Worm (Caenorhabditis elegans): ENCODE data around the gene vha-3.

Gene vha-3

DNA sequence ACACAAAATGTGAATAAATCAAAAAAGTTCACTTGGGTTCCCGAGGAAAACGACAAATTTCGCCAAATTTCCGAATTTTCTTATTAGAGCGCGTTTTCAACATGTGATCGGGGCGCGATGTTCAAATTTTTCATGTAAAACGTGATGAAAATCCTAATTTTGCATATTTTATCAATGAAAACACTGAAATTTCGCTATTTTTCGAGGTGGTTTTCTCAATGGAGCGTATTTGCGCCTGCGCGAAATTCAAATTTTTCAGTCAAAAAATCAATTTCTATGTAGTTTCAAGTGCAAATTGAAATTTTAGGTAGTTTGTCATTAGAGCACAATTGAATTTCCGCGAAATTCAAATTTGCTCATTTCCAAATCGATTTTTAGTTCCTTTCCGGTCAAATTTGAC, 8.4 kb downstream of the vha-3 start:
- TF ChIP-seq tbx-37 (GFP tag; conservative IDR thresholded peaks at IDR 0.05) (no peak), ama-1 (optimal IDR thresholded peaks at IDR 0.05) (no peak), scrt-1 (GFP tag; IDR thresholded peaks at IDR 0.05) (no peak), hmg-4 (GFP tag; optimal IDR thresholded peaks at IDR 0.05) (no peak), F13C5.2 (tag; optimal IDR thresholded peaks at IDR 0.05) (no peak), sea-1 (GFP tag; conservative IDR thresholded peaks at IDR 0.05) (no peak), ets-7 (tag; optimal IDR thresholded peaks at IDR 0.05) (no peak), aly-1 (tag; optimal IDR thresholded peaks at IDR 0.05) (no peak), tra-4 (tag; optimal IDR thresholded peaks at IDR 0.05) (no peak), pes-1 (GFP tag; IDR thresholded peaks at IDR 0.05) (no peak), hnd-1 (tag; optimal IDR thresholded peaks at IDR 0.05) (no peak), ceh-13 (GFP tag; optimal IDR thresholded peaks at IDR 0.05) (no peak)

DNA sequence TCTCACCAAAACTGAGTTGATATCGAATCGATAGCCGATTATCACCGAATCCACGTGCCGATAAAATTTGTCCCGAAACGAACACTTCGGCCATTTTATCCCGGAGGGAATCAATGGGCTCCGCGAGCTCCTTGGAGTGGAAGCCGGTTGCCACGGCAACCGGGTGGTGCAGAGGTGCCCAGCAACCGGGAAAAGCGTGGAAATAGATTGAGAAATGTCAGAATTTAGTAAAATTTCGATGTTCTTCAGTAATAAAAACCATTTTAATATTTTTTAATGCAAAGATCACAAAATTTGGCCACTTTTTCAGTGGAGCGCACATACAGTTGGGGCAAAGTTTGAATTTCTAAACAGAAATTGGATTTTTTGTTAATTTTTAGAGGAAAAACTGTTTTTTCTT, 9.3 kb downstream of the vha-3 start, which contains the start of gene mksr-2:
TSS of gene mksr-2 (minus strand) at position 101 of the 400 bp plus-strand sequence.
- TF ChIP-seq hmg-4 (GFP tag; optimal IDR thresholded peaks at IDR 0.05) (no peak), tbx-37 (GFP tag; conservative IDR thresholded peaks at IDR 0.05) (no peak), hmbx-1 (tag; optimal IDR thresholded peaks at IDR 0.05) (no peak), pes-1 (GFP tag; IDR thresholded peaks at IDR 0.05) (no peak), ceh-36 (tag; optimal IDR thresholded peaks at IDR 0.05) (no peak), sea-1 (GFP tag; conservative IDR thresholded peaks at IDR 0.05) (no peak), tbx-11 (GFP tag; IDR thresholded peaks at IDR 0.05) (no peak), aly-1 (tag; optimal IDR thresholded peaks at IDR 0.05) (no peak)

DNA sequence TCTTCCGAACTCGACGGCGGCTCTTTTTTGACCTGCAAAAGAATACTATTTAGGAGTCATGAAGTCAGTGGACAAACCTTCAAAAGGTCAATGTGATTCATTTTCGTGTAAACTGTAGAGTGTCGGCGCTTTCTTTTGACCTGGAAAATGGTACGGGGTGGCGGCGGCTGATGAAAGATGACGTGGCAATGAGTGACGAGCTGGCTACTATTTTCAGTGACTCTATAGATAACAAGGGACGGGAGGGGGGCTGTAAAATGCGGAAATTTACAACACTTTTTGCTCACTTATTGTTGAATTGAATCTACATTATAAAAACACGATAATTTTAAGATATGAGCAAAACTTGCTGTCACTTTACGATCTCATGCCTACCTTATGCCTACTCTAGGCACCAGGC, 15.6 kb downstream of the vha-3 start, which contains the start of gene lin-1:
TSS of gene lin-1 (minus strand) at position 101 of the 400 bp plus-strand sequence.
- TF ChIP-seq B0310.2 (tag; optimal IDR thresholded peaks at IDR 0.05) = no peak
- no peak for TF ChIP-seq ets-7 (tag; optimal IDR thresholded peaks at IDR 0.05)

DNA sequence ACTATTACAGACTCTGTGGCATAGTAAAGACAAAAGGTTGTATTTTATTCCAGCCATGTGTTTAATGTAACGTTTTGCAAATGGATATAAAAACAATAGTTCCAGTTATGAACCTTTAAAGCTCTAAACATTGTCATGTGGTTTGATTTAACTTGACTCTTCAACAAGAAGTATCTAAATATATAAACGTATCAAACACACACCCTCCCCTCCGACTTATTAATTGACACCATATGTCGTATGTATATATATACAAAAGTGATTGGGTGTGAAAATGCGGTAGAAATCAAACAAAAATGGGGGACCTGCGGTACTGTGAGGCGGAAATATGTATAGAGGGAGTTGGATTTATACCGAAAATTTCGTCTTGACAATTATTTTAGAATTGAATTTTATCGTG, 17.4 kb downstream of the vha-3 start:
- no peak for TF ChIP-seq aly-1 (tag; optimal IDR thresholded peaks at IDR 0.05)
- no peak for TF ChIP-seq ets-7 (tag; optimal IDR thresholded peaks at IDR 0.05)
- no peak for TF ChIP-seq pes-1 (GFP tag; IDR thresholded peaks at IDR 0.05)
- no peak for TF ChIP-seq B0310.2 (tag; optimal IDR thresholded peaks at IDR 0.05)
- no peak for TF ChIP-seq flt-1 (GFP tag; IDR thresholded peaks at IDR 0.05)
- no peak for TF ChIP-seq tra-4 (tag; optimal IDR thresholded peaks at IDR 0.05)
- TF ChIP-seq hmbx-1 (tag; optimal IDR thresholded peaks at IDR 0.05) = no peak
- no peak for TF ChIP-seq ceh-13 (GFP tag; optimal IDR thresholded peaks at IDR 0.05)
- no peak for TF ChIP-seq sea-1 (GFP tag; conservative IDR thresholded peaks at IDR 0.05)
- no peak for TF ChIP-seq tbx-11 (GFP tag; IDR thresholded peaks at IDR 0.05)
- no peak for TF ChIP-seq hnd-1 (tag; optimal IDR thresholded peaks at IDR 0.05)
- TF ChIP-seq ceh-36 (tag; optimal IDR thresholded peaks at IDR 0.05) = no peak
- no peak for TF ChIP-seq tbx-37 (GFP tag; conservative IDR thresholded peaks at IDR 0.05)
- TF ChIP-seq ama-1 (optimal IDR thresholded peaks at IDR 0.05) = no peak
- TF ChIP-seq hmg-4 (GFP tag; optimal IDR thresholded peaks at IDR 0.05) = no peak
- no peak for TF ChIP-seq scrt-1 (GFP tag; IDR thresholded peaks at IDR 0.05)
- TF ChIP-seq F13C5.2 (tag; optimal IDR thresholded peaks at IDR 0.05) = no peak

DNA sequence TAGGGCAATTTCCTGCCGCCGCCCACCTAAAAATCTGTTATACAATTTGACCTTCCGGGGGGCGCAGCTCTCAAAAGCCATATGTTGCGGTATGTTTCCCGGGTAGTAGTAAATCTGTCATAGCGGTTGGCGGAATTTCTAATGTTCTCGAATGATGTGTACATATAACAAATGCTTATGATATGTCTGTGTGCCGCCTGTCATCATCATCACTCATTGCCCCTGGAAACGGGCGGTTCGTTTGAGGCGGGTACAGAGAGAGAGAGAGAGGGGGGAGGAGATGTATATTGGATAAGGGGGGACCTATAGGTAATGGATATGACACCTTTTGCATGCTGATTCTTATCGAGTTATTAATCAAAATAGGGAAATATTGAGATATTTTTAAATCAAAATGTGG, 19.1 kb downstream of the vha-3 start:
- no peak for TF ChIP-seq hnd-1 (tag; optimal IDR thresholded peaks at IDR 0.05)

DNA sequence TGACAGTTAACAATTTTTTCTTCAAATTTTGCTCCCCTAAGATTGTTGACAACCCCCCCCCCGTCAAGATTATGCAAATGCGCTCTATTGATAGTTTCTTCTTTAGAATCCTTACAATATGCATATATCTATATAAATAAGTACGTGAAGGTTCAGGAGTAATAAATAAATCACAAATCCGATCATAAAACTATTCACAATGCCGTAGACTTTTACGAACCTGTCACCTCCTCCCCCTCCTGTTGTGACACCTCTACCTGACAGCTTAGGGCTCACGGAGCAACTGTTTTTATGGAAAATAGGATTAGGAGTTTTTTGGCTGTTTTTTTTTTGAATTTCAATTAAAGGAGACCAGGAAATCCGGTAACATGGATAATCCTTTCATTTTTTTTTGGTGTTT, 23.6 kb downstream of the vha-3 start:
- no peak for TF ChIP-seq ets-7 (tag; optimal IDR thresholded peaks at IDR 0.05)
- TF ChIP-seq tbx-11 (GFP tag; IDR thresholded peaks at IDR 0.05) = no peak
- no peak for TF ChIP-seq B0310.2 (tag; optimal IDR thresholded peaks at IDR 0.05)

DNA sequence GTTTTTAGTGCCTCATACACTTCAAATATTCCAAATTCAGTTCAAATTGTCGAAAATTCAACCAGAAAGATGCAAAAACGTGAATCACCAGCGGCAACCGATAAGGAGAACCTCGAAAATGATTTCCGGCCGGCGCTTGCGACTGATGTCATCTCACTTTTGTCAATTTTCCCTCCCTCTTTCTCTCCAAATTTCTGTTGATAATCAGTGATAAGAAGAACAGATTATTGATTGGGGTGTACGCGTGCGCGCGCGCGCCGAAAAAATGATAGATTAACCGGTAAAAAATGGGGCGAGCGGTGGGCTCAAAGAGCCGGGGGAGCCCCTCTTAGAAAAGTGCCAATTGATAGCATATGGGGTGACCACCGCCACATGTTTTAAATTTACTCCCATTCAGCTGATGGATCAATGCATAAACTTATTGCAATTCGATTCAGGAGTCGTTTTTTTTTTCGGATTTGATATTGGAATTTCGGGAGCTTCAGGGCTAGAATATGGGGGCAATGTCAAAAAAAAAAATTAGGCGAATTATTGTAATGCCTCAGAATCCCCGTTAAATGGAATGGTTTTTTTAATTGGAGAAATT, 31.2 kb downstream of the vha-3 start:
- no peak for TF ChIP-seq scrt-1 (GFP tag; IDR thresholded peaks at IDR 0.05)
- TF ChIP-seq pes-1 (GFP tag; IDR thresholded peaks at IDR 0.05) = 0 out of 2 replicates have a peak, but pooled peaks have one; percentile 4

DNA sequence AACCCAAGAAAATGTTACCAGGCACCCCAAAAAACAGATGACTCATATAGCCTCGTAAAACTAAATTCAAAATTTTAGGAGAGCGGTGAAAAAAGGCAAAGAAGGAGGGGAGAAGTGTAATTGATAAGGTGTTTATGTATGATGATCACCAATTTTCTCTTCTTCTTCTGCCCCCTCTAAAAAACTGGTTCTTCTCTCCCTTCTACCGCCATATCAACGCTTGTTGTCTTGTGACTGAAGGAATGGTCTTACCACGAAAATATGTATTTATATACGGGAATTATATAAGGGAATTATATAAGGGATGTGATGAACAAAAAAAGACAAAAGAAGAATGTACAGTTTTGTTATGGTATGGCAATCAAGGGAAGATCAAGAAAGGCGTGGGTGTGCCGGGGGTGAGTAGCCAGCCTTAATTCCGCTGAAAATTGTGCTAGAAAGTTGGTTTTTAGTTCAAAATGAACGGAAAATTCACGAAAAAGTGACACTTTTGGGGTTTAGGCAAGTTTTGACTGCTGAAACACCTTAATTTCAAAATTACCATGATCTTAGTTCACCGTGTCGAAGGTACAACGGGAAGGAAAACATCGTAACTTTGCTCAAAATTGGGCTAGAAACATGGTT, 34.3 kb downstream of the vha-3 start:
- TF ChIP-seq ceh-36 (tag; optimal IDR thresholded peaks at IDR 0.05) (no peak), ama-1 (optimal IDR thresholded peaks at IDR 0.05) (no peak), tra-4 (tag; optimal IDR thresholded peaks at IDR 0.05) (no peak), ets-7 (tag; optimal IDR thresholded peaks at IDR 0.05) (no peak)

DNA sequence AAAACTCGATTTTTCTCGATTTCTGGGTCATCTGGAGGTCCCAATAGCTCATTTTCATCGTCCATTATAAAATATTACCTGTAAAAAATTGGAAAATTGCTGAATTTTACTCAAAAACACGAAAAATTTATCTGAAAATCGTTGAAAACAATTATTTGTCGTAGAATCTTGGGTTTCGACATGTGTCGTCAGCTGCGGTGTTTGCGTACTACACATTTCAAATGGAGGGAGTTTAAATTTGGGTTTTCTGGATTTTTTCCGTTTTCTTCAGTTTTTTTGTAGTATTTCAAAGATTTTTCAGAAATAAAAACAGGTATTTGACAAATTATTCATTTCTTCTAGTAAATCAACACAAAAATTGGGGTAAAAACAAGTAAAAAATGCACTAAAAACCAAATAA, 40.2 kb downstream of the vha-3 start, which contains the start of gene M70.5:
TSS of gene M70.5 (minus strand) at position 78 of the 400 bp plus-strand sequence.
- TF ChIP-seq scrt-1 (GFP tag; IDR thresholded peaks at IDR 0.05) = 0 out of 2 replicates have a peak, but pooled peaks have one; percentile 31

Data from whole organism, early embryonic.